ENCODE assay signal across 1 worm cellular context in genomic region chrV:13288881-13289280, ce11.
TF ChIP-seq lines count a peak whose summit lies in the region.

No protein-coding gene starts in this region.

TF ChIP-seq in whole organism, L1 larva, 84 proteins besides CTCF, POLR2A, EP300 and RAD21 (continued from another document):
- TF ChIP-seq mef-2 (tag; optimal IDR thresholded peaks at IDR 0.05; lab: Kevin White, UChicago) (no peak), rnt-1 (tag; optimal IDR thresholded peaks at IDR 0.05; lab: Kevin White, UChicago) (peak; percentile 68), irx-1 (tag; optimal IDR thresholded peaks at IDR 0.05; lab: Kevin White, UChicago) (no peak), ceh-8 (GFP tag; optimal IDR thresholded peaks at IDR 0.05; lab: Kevin White, UChicago) (no peak), aly-2 (tag; optimal IDR thresholded peaks at IDR 0.05; lab: Kevin White, UChicago) (no peak), ceh-90 (tag; optimal IDR thresholded peaks at IDR 0.05; lab: Kevin White, UChicago) (no peak), ceh-63 (GFP tag; optimal IDR thresholded peaks at IDR 0.05; lab: Kevin White, UChicago) (no peak), ztf-4 (tag; optimal IDR thresholded peaks at IDR 0.05; lab: Kevin White, UChicago) (no peak), F16B12.6 (tag; optimal IDR thresholded peaks at IDR 0.05; lab: Kevin White, UChicago) (no peak), egl-27 (tag; optimal IDR thresholded peaks at IDR 0.05; lab: Kevin White, UChicago) (no peak), lin-15B (tag; optimal IDR thresholded peaks at IDR 0.05; lab: Kevin White, UChicago) (no peak), nhr-237 (tag; optimal IDR thresholded peaks at IDR 0.05; lab: Kevin White, UChicago) (no peak), C16A3.4 (tag; optimal IDR thresholded peaks at IDR 0.05; lab: Kevin White, UChicago) (no peak), tbx-2 (tag; optimal IDR thresholded peaks at IDR 0.05; lab: Kevin White, UChicago) (no peak), unc-130 (tag; optimal IDR thresholded peaks at IDR 0.05; lab: Kevin White, UChicago) (no peak), pag-3 (tag; optimal IDR thresholded peaks at IDR 0.05; lab: Kevin White, UChicago; ENCODE audit: borderline replicate concordance, insufficient read depth) (peak; percentile 58), ets-5 (GFP tag; IDR thresholded peaks at IDR 0.05; lab: Robert Waterston, UW) (no peak), nhr-71 (tag; optimal IDR thresholded peaks at IDR 0.05; lab: Kevin White, UChicago) (peak; percentile 53), nhr-85 (tag; lab: Kevin White, UChicago) (no peak)
TF ChIP-seq in whole organism, L1 larva: peak in this region for 7.
